Fruit fly (Drosophila melanogaster) whole organism, embryonic: ENCODE results near the gene CG12702.

Source experiments
- Bdp1 ChIP-seq: fragments of 200-800 bp; sonication (Bioruptor generic); optimal IDR thresholded peaks from 3 replicates; lab custom pipeline; 2016; ENCODE audit warnings: missing biosample characterization, missing genetic modification characterization
- Bgb ChIP-seq: fragments of 200-800 bp; sonication (Bioruptor generic); IDR thresholded peaks from 2 replicates; pipeline ENCODE4 v1.3.6; 2022; ENCODE audit warnings: missing biosample characterization, missing genetic modification characterization; ENCODE audit not compliant: partially characterized antibody
- Blimp-1 ChIP-seq: fragments of 200-800 bp; sonication (Bioruptor generic); optimal IDR thresholded peaks from 3 replicates; lab custom pipeline; 2018; ENCODE audit warnings: missing biosample characterization, missing genetic modification characterization, mild to moderate bottlenecking, moderate library complexity, missing genetic modification reagents
- CG10979 ChIP-seq: fragments of 200-800 bp; sonication (Bioruptor generic); optimal IDR thresholded peaks from 2 replicates; lab custom pipeline; 2018; ENCODE audit warnings: missing biosample characterization, mild to moderate bottlenecking, missing genetic modification characterization, moderate library complexity
- CG11504 ChIP-seq: fragments of 200-800 bp; sonication (Bioruptor generic); optimal IDR thresholded peaks from 3 replicates; lab custom pipeline; 2019; ENCODE audit warnings: missing biosample characterization, mild to moderate bottlenecking, missing genetic modification characterization, moderate library complexity
- CG11723 ChIP-seq: fragments of 200-800 bp; sonication (Bioruptor generic); optimal IDR thresholded peaks from 2 replicates; lab custom pipeline; 2017; ENCODE audit warnings: missing biosample characterization, mild to moderate bottlenecking, missing genetic modification characterization
- CG12155 ChIP-seq: fragments of 200-800 bp; sonication (Bioruptor generic); optimal IDR thresholded peaks from 3 replicates; lab custom pipeline; 2016; ENCODE audit warnings: missing biosample characterization, missing genetic modification characterization
- CG12236 ChIP-seq: fragments of 200-800 bp; sonication (Bioruptor generic); optimal IDR thresholded peaks from 2 replicates; lab custom pipeline; 2016; ENCODE audit warnings: missing biosample characterization, missing genetic modification characterization
- CG12659 ChIP-seq: fragments of 200-800 bp; sonication (Bioruptor generic); optimal IDR thresholded peaks from 3 replicates; lab custom pipeline; 2017; ENCODE audit warnings: mild to moderate bottlenecking, missing biosample characterization, missing genetic modification reagents, missing genetic modification characterization
- CG12769 ChIP-seq: fragments of 200-800 bp; sonication (Bioruptor generic); optimal IDR thresholded peaks from 2 replicates; lab custom pipeline; 2019; ENCODE audit warnings: missing biosample characterization, mild to moderate bottlenecking, missing genetic modification characterization, moderate library complexity
- CG13894 ChIP-seq: fragments of 200-800 bp; sonication (Bioruptor generic); optimal IDR thresholded peaks from 3 replicates; lab custom pipeline; 2018; ENCODE audit warnings: missing biosample characterization, mild to moderate bottlenecking, missing genetic modification characterization, moderate library complexity
- CG17829 ChIP-seq: fragments of 200-800 bp; optimal IDR thresholded peaks from 2 replicates; lab custom pipeline; 2019; ENCODE audit warnings: missing biosample characterization, mild to moderate bottlenecking, missing genetic modification characterization, moderate library complexity
- CG2678 ChIP-seq: fragments of 200-800 bp; sonication (Bioruptor generic); optimal IDR thresholded peaks from 3 replicates; lab custom pipeline; 2019; ENCODE audit warnings: missing biosample characterization, mild to moderate bottlenecking, missing genetic modification characterization, moderate library complexity
- CG2712 ChIP-seq: fragments of 200-800 bp; optimal IDR thresholded peaks from 3 replicates; lab custom pipeline; 2019; ENCODE audit warnings: missing biosample characterization, mild to moderate bottlenecking, missing genetic modification characterization, moderate library complexity
- CG32767 ChIP-seq: fragments of 200-800 bp; sonication (Bioruptor generic); IDR thresholded peaks from 2 replicates; pipeline ENCODE4 v1.3.6; 2022; ENCODE audit warnings: missing biosample characterization, missing genetic modification characterization
- CG3726 ChIP-seq: fragments of 200-800 bp; sonication (Bioruptor generic); IDR thresholded peaks from 3 replicates; pipeline ENCODE4, ENCODE4 v1.3.6; 2022; ENCODE audit warnings: missing biosample characterization, missing genetic modification characterization
- CG4617 ChIP-seq: fragments of 200-800 bp; sonication (Bioruptor generic); optimal IDR thresholded peaks from 3 replicates; lab custom pipeline; 2016; ENCODE audit warnings: missing biosample characterization, missing genetic modification characterization, borderline replicate concordance
- CG6254 ChIP-seq: fragments of 200-800 bp; sonication (Bioruptor generic); optimal IDR thresholded peaks from 3 replicates; lab custom pipeline; 2017; ENCODE audit warnings: mild to moderate bottlenecking, missing biosample characterization, missing genetic modification reagents, missing genetic modification characterization
- CG8290 ChIP-seq, 3 experiments: fragments of 200-800 bp; sonication (Bioruptor generic); optimal IDR thresholded peaks; 2 replicates each; lab custom pipeline; 2016 to 2019; ENCODE audit warnings: missing biosample characterization in 3 of 3, missing genetic modification characterization in 3 of 3, mild to moderate bottlenecking in 2 of 3, moderate library complexity in 1 of 3
- CHES-1-like ChIP-seq: fragments of 200-800 bp; sonication (Bioruptor generic); optimal IDR thresholded peaks from 2 replicates; lab custom pipeline; 2016; ENCODE audit warnings: missing biosample characterization, missing genetic modification characterization
- Ets65A ChIP-seq: fragments of 200-800 bp; sonication (Bioruptor generic); peaks from one replicate; lab custom pipeline; 2016; ENCODE audit warnings: missing biosample characterization, missing genetic modification characterization
- Hey ChIP-seq: fragments of 200-800 bp; sonication (Bioruptor generic); optimal IDR thresholded peaks from 3 replicates; lab custom pipeline; 2018; ENCODE audit warnings: missing biosample characterization, mild to moderate bottlenecking, missing genetic modification characterization
- Hr3 ChIP-seq: fragments of 200-800 bp; sonication (Bioruptor generic); optimal IDR thresholded peaks from 3 replicates; lab custom pipeline; 2016; ENCODE audit warnings: missing biosample characterization, missing genetic modification characterization
- Max ChIP-seq: fragments of 200-800 bp; sonication (Bioruptor generic); optimal IDR thresholded peaks from 2 replicates; lab custom pipeline; 2016; ENCODE audit warnings: missing biosample characterization, mild to moderate bottlenecking, missing genetic modification characterization
- Med ChIP-seq: fragments of 200-800 bp; sonication (Bioruptor generic); peaks from one replicate; lab custom pipeline; 2016; ENCODE audit warnings: missing biosample characterization, missing genetic modification characterization, mild to moderate bottlenecking, inconsistent platforms, moderate library complexity
- Rfx ChIP-seq: fragments of 200-800 bp; sonication (Bioruptor generic); IDR thresholded peaks from 2 replicates; pipeline ENCODE4 v1.3.6; 2022; ENCODE audit warnings: missing biosample characterization, missing genetic modification characterization
- Sry-β ChIP-seq: fragments of 200-800 bp; sonication (Bioruptor generic); optimal IDR thresholded peaks from 2 replicates; lab custom pipeline; 2018; ENCODE audit warnings: missing biosample characterization, mild to moderate bottlenecking, missing genetic modification characterization, moderate library complexity
- Stat92E ChIP-seq, 3 experiments: fragments of >200 bp in 2 of 3; fragments of 200-800 bp in 1 of 3; sonication (Bioruptor generic) in 1 of 3; optimal IDR thresholded peaks; 2 replicates each; lab custom pipeline; 2017 to 2019; ENCODE audit warnings: missing biosample characterization in 3 of 3, missing genetic modification characterization in 3 of 3, mild to moderate bottlenecking in 1 of 3, moderate library complexity in 1 of 3
- abd-A ChIP-seq: fragments of 200-800 bp; sonication (Bioruptor generic); optimal IDR thresholded peaks from 3 replicates; lab custom pipeline; 2019; ENCODE audit warnings: missing biosample characterization, mild to moderate bottlenecking, missing genetic modification characterization, moderate library complexity
- caup ChIP-seq: fragments of 200-800 bp; sonication (Bioruptor generic); optimal IDR thresholded peaks from 3 replicates; lab custom pipeline; 2017; ENCODE audit warnings: missing biosample characterization, mild to moderate bottlenecking, missing genetic modification characterization, moderate library complexity; ENCODE audit not compliant: severe bottlenecking
- cg ChIP-seq: fragments of 200-800 bp; sonication (Bioruptor generic); optimal IDR thresholded peaks from 3 replicates; lab custom pipeline; 2019; ENCODE audit warnings: missing biosample characterization, mild to moderate bottlenecking, missing genetic modification characterization, moderate library complexity
- crol ChIP-seq: fragments of 200-800 bp; sonication (Bioruptor generic); IDR thresholded peaks from 2 replicates; pipeline ENCODE4 v1.3.6; 2022; ENCODE audit warnings: missing biosample characterization, missing genetic modification characterization
- disco-r ChIP-seq: fragments of 200-800 bp; sonication (Bioruptor generic); optimal IDR thresholded peaks from 2 replicates; lab custom pipeline; 2016; ENCODE audit warnings: missing biosample characterization, missing genetic modification characterization
- dysf ChIP-seq: fragments of 200-800 bp; sonication (Bioruptor generic); IDR thresholded peaks from 3 replicates; pipeline ENCODE4 v1.3.6; 2022; ENCODE audit warnings: missing biosample characterization, missing genetic modification characterization
- en ChIP-seq: fragments of 200-800 bp; sonication (Bioruptor generic); optimal IDR thresholded peaks from 2 replicates; lab custom pipeline; 2016; ENCODE audit warnings: missing biosample characterization, missing genetic modification characterization
- fd96Cb ChIP-seq: fragments of 200-800 bp; sonication (Bioruptor generic); optimal IDR thresholded peaks from 2 replicates; lab custom pipeline; 2018; ENCODE audit warnings: missing biosample characterization, mild to moderate bottlenecking, missing genetic modification characterization, moderate library complexity
- knrl ChIP-seq: fragments of 200-800 bp; sonication (Bioruptor generic); IDR thresholded peaks from 3 replicates; pipeline ENCODE4 v1.3.6; 2022; ENCODE audit warnings: missing biosample characterization, missing genetic modification characterization; ENCODE audit not compliant: partially characterized antibody
- prd ChIP-seq, 3 experiments: fragments of >200 bp in 2 of 3; fragments of 200-800 bp in 1 of 3; sonication (Bioruptor generic) in 1 of 3; optimal IDR thresholded peaks in 2 of 3; IDR thresholded peaks in 1 of 3; 2 replicates in 2 of 3; 3 replicates in 1 of 3; pipeline versions ENCODE4 v1.3.6 to Lab custom; 2017 to 2022; ENCODE audit warnings: missing biosample characterization in 1 of 3, missing genetic modification characterization in 1 of 3
- pros ChIP-seq: fragments of 200-800 bp; sonication (Bioruptor generic); optimal IDR thresholded peaks from 3 replicates; lab custom pipeline; 2019; ENCODE audit warnings: missing biosample characterization, mild to moderate bottlenecking, missing genetic modification characterization, moderate library complexity
- sd ChIP-seq: fragments of 200-800 bp; sonication (Bioruptor generic); optimal IDR thresholded peaks from 3 replicates; lab custom pipeline; 2018; ENCODE audit warnings: missing biosample characterization, mild to moderate bottlenecking, missing genetic modification characterization, moderate library complexity
- sqz ChIP-seq: fragments of 200-800 bp; sonication (Bioruptor generic); optimal IDR thresholded peaks from 3 replicates; lab custom pipeline; 2018; ENCODE audit warnings: missing biosample characterization, mild to moderate bottlenecking, missing genetic modification characterization
- tin ChIP-seq: fragments of 200-800 bp; sonication (Bioruptor generic); optimal IDR thresholded peaks from 3 replicates; lab custom pipeline; 2016; ENCODE audit warnings: missing biosample characterization, missing genetic modification characterization
- twi ChIP-seq: fragments of 200-800 bp; optimal IDR thresholded peaks from 2 replicates; lab custom pipeline; 2019; ENCODE audit warnings: missing biosample characterization, mild to moderate bottlenecking, missing genetic modification characterization, moderate library complexity
- vvl ChIP-seq: fragments of 200-800 bp; sonication (Bioruptor generic); IDR thresholded peaks from 2 replicates; pipeline ENCODE4 v1.3.6; 2022; ENCODE audit warnings: missing biosample characterization, missing genetic modification characterization

Gene CG12702

DNA sequence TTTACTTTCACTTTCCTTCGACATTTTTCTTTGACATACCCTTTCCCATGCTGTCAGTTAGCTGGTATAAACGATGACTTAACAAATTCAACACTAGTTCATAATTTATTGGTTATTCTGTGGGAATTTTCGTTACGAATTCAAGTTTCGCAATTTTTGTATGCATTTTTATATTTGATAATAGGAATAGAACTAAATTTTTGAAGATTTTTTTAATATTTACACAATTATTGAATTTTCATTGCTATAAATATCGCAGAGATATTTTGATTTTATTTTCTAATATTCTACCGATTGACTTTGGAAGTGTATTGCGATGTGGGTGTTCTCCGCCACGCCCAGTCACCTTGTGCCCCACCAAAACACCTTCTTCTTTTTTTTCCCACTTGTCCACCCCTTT is 41.5 kb upstream of the CG12702 start (continued):
- TF ChIP-seq dysf (GFP tag; lab: Robert Waterston, UW) (no peak), en (GFP tag; lab: Kevin White, UChicago) (no peak), disco-r (GFP tag; lab: Kevin White, UChicago) (no peak), twi (tag; lab: Kevin White, UChicago) (no peak), Sry-β (GFP tag; lab: Kevin White, UChicago) (no peak), Ets65A (peak; percentile 24), CHES-1-like (no peak), CG2678 (peak; percentile 38)

DNA sequence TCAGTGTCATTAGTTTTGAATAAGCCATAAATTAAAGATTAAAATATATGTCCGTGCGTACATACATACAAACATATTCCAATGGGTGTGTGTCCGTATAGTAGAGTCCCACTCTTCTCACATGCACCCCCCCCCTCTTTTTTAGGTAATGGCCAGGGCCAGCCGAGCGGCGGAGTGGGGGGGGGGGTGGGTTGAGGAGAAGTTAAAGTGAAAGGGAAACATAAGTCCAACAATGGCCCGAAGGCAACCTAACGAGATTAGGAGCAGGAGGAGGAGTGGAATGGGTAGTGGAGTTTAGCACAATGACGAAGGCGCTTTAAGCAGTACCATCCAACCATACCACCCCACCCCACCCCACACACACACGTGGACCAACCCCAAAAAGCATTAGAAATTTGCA is 31.1 kb upstream of the CG12702 start:
- TF ChIP-seq Hr3 (GFP tag; lab: Kevin White, UChicago): no peak
- TF ChIP-seq Blimp-1 (GFP tag; lab: Kevin White, UChicago): no peak
- no peak for TF ChIP-seq caup (GFP tag; lab: Kevin White, UChicago)
- TF ChIP-seq fd96Cb (tag; lab: Kevin White, UChicago): no peak
- TF ChIP-seq CG12155 (GFP tag; lab: Kevin White, UChicago): no peak
- TF ChIP-seq CG4617 (GFP tag; lab: Kevin White, UChicago): no peak
- TF ChIP-seq crol: peak; percentile 57
- TF ChIP-seq vvl (GFP tag; lab: Robert Waterston, UW): no peak
- TF ChIP-seq CG12769 (tag; lab: Kevin White, UChicago): no peak
- TF ChIP-seq Bdp1: no peak
- no peak for TF ChIP-seq Stat92E (GFP tag; optimal IDR thresholded peaks at IDR 0.05; lab: Kevin White, UChicago)
- TF ChIP-seq CG11723 (GFP tag; lab: Kevin White, UChicago): no peak
- TF ChIP-seq pros (GFP tag; lab: Kevin White, UChicago): peak; percentile 51
- peak; percentile 3 for TF ChIP-seq cg (GFP tag; lab: Kevin White, UChicago)
- TF ChIP-seq abd-A (tag; lab: Kevin White, UChicago): peak; percentile 59
- no peak for TF ChIP-seq tin

DNA sequence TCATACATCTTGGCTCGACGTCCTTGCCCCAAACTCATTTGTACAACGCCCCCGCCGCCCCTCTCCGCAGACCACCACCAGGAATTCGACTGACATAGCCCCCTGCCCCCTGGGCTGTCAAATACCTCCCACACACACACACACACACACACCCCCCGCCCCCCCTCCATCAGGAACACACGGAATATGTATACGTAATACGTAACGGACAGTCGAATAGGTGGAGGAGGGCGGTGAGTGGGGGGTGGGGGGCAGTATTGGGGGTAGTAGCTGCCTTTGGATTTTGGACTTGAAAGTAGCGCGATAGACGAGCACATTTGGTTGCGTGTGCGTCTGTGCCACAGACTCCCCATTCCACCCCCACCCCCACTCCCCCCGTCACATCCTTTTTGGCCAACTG is 27.9 kb upstream of the CG12702 start:
- TF ChIP-seq Rfx (GFP tag; lab: Robert Waterston, UW) (peak; percentile 32; the same call in 1 of the 2 replicates), Blimp-1 (GFP tag; lab: Kevin White, UChicago) (no peak), CG13894 (tag; lab: Kevin White, UChicago) (peak; percentile 40), Hey (peak; percentile 32), CG32767 (GFP tag; lab: Robert Waterston, UW) (0 out of 2 replicates have a peak, but pooled peaks have one; percentile 34), sqz (GFP tag; lab: Kevin White, UChicago) (no peak), sd (tag; lab: Kevin White, UChicago) (peak; percentile 29), CG8290 (GFP tag; optimal IDR thresholded peaks at IDR 0.05; lab: Kevin White, UChicago) (no peak), CG8290 (tag; optimal IDR thresholded peaks at IDR 0.05; lab: Kevin White, UChicago) (peak in 1 of 2 experiments; percentile 16), Bgb (GFP tag; lab: Robert Waterston, UW) (0 out of 2 replicates have a peak, but pooled peaks have one; percentile 9), crol (peak; percentile 93), abd-A (tag; lab: Kevin White, UChicago) (peak; percentile 95), CG12659 (GFP tag; lab: Kevin White, UChicago) (no peak), cg (GFP tag; lab: Kevin White, UChicago) (peak; percentile 26)

DNA sequence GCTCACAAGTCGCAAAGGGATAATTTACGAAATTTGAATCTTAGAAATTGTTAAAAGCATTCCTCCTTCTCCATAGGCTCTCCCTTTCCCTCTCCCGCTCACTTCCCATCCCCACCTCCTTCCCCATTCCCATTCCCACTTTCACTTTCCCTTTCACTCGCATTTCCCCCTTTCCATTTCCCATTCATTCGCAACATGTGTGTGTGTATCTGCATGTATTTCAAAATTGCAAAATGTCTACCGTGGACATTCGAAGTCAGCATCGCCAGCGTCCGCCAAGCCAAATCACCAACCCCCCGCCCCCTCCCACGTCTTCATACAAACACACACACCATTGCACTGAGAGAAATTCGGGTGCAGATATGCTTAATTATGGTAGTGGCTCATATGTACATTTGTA is 27.2 kb upstream of the CG12702 start:
- TF ChIP-seq knrl: no peak
- TF ChIP-seq CG2712 (tag; lab: Kevin White, UChicago): no peak
- peak; percentile 38 for TF ChIP-seq Ets65A
- TF ChIP-seq CG10979 (tag; lab: Kevin White, UChicago): no peak
- TF ChIP-seq CG13894 (tag; lab: Kevin White, UChicago): no peak
- no peak for TF ChIP-seq CG12236 (GFP tag; lab: Kevin White, UChicago)
- TF ChIP-seq CG6254 (GFP tag; lab: Kevin White, UChicago): no peak
- no peak for TF ChIP-seq Max (GFP tag; lab: Kevin White, UChicago)
- no peak for TF ChIP-seq CG17829 (tag; lab: Kevin White, UChicago)
- no peak for TF ChIP-seq prd (optimal IDR thresholded peaks at IDR 0.05; lab: Kevin White, UChicago)
- TF ChIP-seq prd (GFP tag; IDR thresholded peaks at IDR 0.05; lab: Robert Waterston, UW): no peak
- TF ChIP-seq Blimp-1 (GFP tag; lab: Kevin White, UChicago): peak; percentile 13
- TF ChIP-seq abd-A (tag; lab: Kevin White, UChicago): peak; percentile 41
- no peak for TF ChIP-seq CG11504
- no peak for TF ChIP-seq CG3726 (GFP tag; lab: Robert Waterston, UW)
- TF ChIP-seq Med (GFP tag; lab: Kevin White, UChicago): peak; percentile 42
